Worm (Caenorhabditis elegans) whole organism, young adult: ENCODE results near the gene C46C2.7.

Experiments
- B0019.2 ChIP-seq: fragments of 200-800 bp; sonication (Bioruptor generic); conservative IDR thresholded peaks from 2 replicates; pipeline ENCODE4 v1.3.6; 2022; ENCODE audit warnings: missing genetic modification reagents, missing genetic modification characterization, missing compliant biosample characterization
- C17E4.6 ChIP-seq: fragments of 200-800 bp; sonication (Bioruptor generic); IDR thresholded peaks from 2 replicates; pipeline ENCODE4 v1.3.6; 2022; ENCODE audit warnings: missing genetic modification reagents, missing genetic modification characterization, missing compliant biosample characterization
- F22D6.2 ChIP-seq: sonication (generic microtip); optimal IDR thresholded peaks from 2 replicates; lab custom pipeline; 2016; ENCODE audit warnings: mild to moderate bottlenecking, missing genetic modification characterization, missing compliant biosample characterization
- T07F8.4 ChIP-seq: sonication (generic microtip); optimal IDR thresholded peaks from 2 replicates; lab custom pipeline; 2016; ENCODE audit warnings: mild to moderate bottlenecking, missing genetic modification characterization, moderate library complexity, missing compliant biosample characterization
- Y79H2A.3 ChIP-seq: fragments of 200-800 bp; sonication (Bioruptor generic); conservative IDR thresholded peaks from 2 replicates; pipeline ENCODE4 v1.3.6; 2022; ENCODE audit warnings: missing genetic modification reagents, missing genetic modification characterization, missing compliant biosample characterization
- ama-1 ChIP-seq, 3 experiments: fragments of 150-350 bp in 1 of 3; sonication (generic microtip) in 2 of 3; optimal IDR thresholded peaks; 2 replicates each; lab custom pipeline; 2014 to 2018; ENCODE audit warnings: missing biosample characterization in 2 of 3, missing genetic modification characterization in 2 of 3, missing genetic modification reagents in 2 of 3
- aptf-2 ChIP-seq: fragments of 200-800 bp; sonication (Bioruptor generic); conservative IDR thresholded peaks from 2 replicates; pipeline ENCODE4 v1.3.6; 2022; ENCODE audit warnings: missing genetic modification reagents, missing genetic modification characterization, missing compliant biosample characterization
- attf-3 ChIP-seq: fragments of 200-800 bp; sonication (Bioruptor generic); conservative IDR thresholded peaks from 2 replicates; pipeline ENCODE4 v1.3.6; 2022; ENCODE audit warnings: missing genetic modification reagents, missing genetic modification characterization, missing compliant biosample characterization
- attf-6 ChIP-seq: fragments of 200-800 bp; sonication (Bioruptor generic); IDR thresholded peaks from 2 replicates; pipeline ENCODE4 v1.3.6; 2022; ENCODE audit warnings: missing genetic modification reagents, missing genetic modification characterization, missing compliant biosample characterization
- bed-2 ChIP-seq: fragments of 200-800 bp; sonication (Bioruptor generic); IDR thresholded peaks from 2 replicates; pipeline ENCODE4 v1.3.6; 2022; ENCODE audit warnings: missing genetic modification reagents, missing genetic modification characterization, missing compliant biosample characterization
- ccch-3 ChIP-seq: fragments of 200-800 bp; sonication (Bioruptor generic); optimal IDR thresholded peaks from 2 replicates; lab custom pipeline; 2018; ENCODE audit warnings: mild to moderate bottlenecking, missing genetic modification characterization, missing compliant biosample characterization
- cebp-1 ChIP-seq, 2 experiments: fragments of 200-800 bp in 1 of 2; sonication (Bioruptor generic) in 1 of 2; sonication (generic microtip) in 1 of 2; IDR thresholded peaks in 1 of 2; optimal IDR thresholded peaks in 1 of 2; 2 replicates each; pipeline versions ENCODE4 v1.3.6 to Lab custom; 2017 to 2022; ENCODE audit warnings: missing compliant biosample characterization in 2 of 2, missing genetic modification characterization in 2 of 2, mild to moderate bottlenecking in 1 of 2, missing genetic modification reagents in 1 of 2, moderate library complexity in 1 of 2
- ceh-79 ChIP-seq: sonication (generic microtip); optimal IDR thresholded peaks from 2 replicates; lab custom pipeline; 2017; ENCODE audit warnings: mild to moderate bottlenecking, missing genetic modification characterization, missing compliant biosample characterization
- dox-1 ChIP-seq: fragments of 200-800 bp; sonication (Bioruptor generic); IDR thresholded peaks from 2 replicates; pipeline ENCODE4 v1.3.6; 2022; ENCODE audit warnings: missing genetic modification reagents, missing genetic modification characterization, missing compliant biosample characterization
- dpl-1 ChIP-seq: fragments of 150-350 bp; optimal IDR thresholded peaks from 2 replicates; lab custom pipeline; 2014; ENCODE audit warnings: missing biosample characterization, missing genetic modification reagents, missing genetic modification characterization
- egl-18 ChIP-seq: fragments of 200-800 bp; sonication (Bioruptor generic); IDR thresholded peaks from 2 replicates; pipeline ENCODE4 v1.3.6; 2022; ENCODE audit warnings: missing genetic modification reagents, missing genetic modification characterization, missing compliant biosample characterization
- egrh-3 ChIP-seq: fragments of 200-800 bp; sonication (Bioruptor generic); IDR thresholded peaks from 2 replicates; pipeline ENCODE4 v1.3.6; 2022; ENCODE audit warnings: missing genetic modification reagents, missing genetic modification characterization, missing compliant biosample characterization
- ekl-4 ChIP-seq: fragments of 200-800 bp; sonication (Bioruptor generic); IDR thresholded peaks from 2 replicates; pipeline ENCODE4 v1.3.6; 2022; ENCODE audit warnings: missing genetic modification reagents, missing genetic modification characterization, missing compliant biosample characterization
- hlh-12 ChIP-seq: sonication (generic microtip); optimal IDR thresholded peaks from 2 replicates; lab custom pipeline; 2016; ENCODE audit warnings: missing genetic modification characterization, missing compliant biosample characterization
- hlh-26 ChIP-seq: fragments of 200-800 bp; sonication (Bioruptor generic); conservative IDR thresholded peaks from 2 replicates; pipeline ENCODE4 v1.3.6; 2022; ENCODE audit warnings: missing genetic modification reagents, missing genetic modification characterization, missing compliant biosample characterization
- hmg-1.2 ChIP-seq: fragments of 200-800 bp; sonication (Bioruptor generic); IDR thresholded peaks from 2 replicates; pipeline ENCODE4 v1.3.6; 2022; ENCODE audit warnings: missing genetic modification reagents, missing genetic modification characterization, missing compliant biosample characterization
- hsf-1 ChIP-seq: fragments of 200-800 bp; sonication (Bioruptor generic); IDR thresholded peaks from 2 replicates; pipeline ENCODE4 v1.3.6; 2022; ENCODE audit warnings: missing genetic modification reagents, missing genetic modification characterization, missing compliant biosample characterization
- let-526 ChIP-seq: fragments of 200-800 bp; sonication (Bioruptor generic); IDR thresholded peaks from 2 replicates; pipeline ENCODE4 v1.3.6; 2022; ENCODE audit warnings: missing genetic modification reagents, missing genetic modification characterization, missing compliant biosample characterization
- lin-35 ChIP-seq, 3 experiments: fragments of 150-350 bp in 2 of 3; sonication (generic microtip) in 1 of 3; optimal IDR thresholded peaks; 2 replicates each; lab custom pipeline; 2014 to 2018; ENCODE audit warnings: missing biosample characterization in 3 of 3, missing genetic modification characterization in 3 of 3, missing genetic modification reagents in 3 of 3
- lin-54 ChIP-seq: fragments of 200-800 bp; sonication (Bioruptor generic); optimal IDR thresholded peaks from 2 replicates; lab custom pipeline; 2018; ENCODE audit warnings: mild to moderate bottlenecking, missing genetic modification characterization, missing compliant biosample characterization
- lir-1 ChIP-seq: fragments of 200-800 bp; sonication (Bioruptor generic); conservative IDR thresholded peaks from 2 replicates; pipeline ENCODE4 v1.3.6; 2022; ENCODE audit warnings: missing genetic modification reagents, missing genetic modification characterization, missing compliant biosample characterization
- madf-10 ChIP-seq: sonication (generic microtip); optimal IDR thresholded peaks from 2 replicates; lab custom pipeline; 2016; ENCODE audit warnings: mild to moderate bottlenecking, missing genetic modification characterization, missing compliant biosample characterization
- madf-3 ChIP-seq: fragments of 200-800 bp; sonication (Bioruptor generic); IDR thresholded peaks from 2 replicates; pipeline ENCODE4 v1.3.6; 2022; ENCODE audit warnings: missing genetic modification reagents, missing genetic modification characterization, missing compliant biosample characterization
- madf-8 ChIP-seq: fragments of 200-800 bp; sonication (Bioruptor generic); conservative IDR thresholded peaks from 2 replicates; pipeline ENCODE4 v1.3.6; 2022; ENCODE audit warnings: missing genetic modification reagents, missing genetic modification characterization, missing compliant biosample characterization
- mel-28 ChIP-seq: sonication (generic microtip); optimal IDR thresholded peaks from 2 replicates; lab custom pipeline; 2016; ENCODE audit warnings: borderline replicate concordance, mild to moderate bottlenecking, missing genetic modification characterization, missing compliant biosample characterization
- nfyb-1 ChIP-seq: fragments of 200-800 bp; sonication (Bioruptor generic); IDR thresholded peaks from 2 replicates; pipeline ENCODE4 v1.3.6; 2022; ENCODE audit warnings: missing genetic modification reagents, missing genetic modification characterization, missing compliant biosample characterization
- pha-4 ChIP-seq: fragments of 150-350 bp; sonication (generic microtip); optimal IDR thresholded peaks from 2 replicates; lab custom pipeline; 2014; ENCODE audit warnings: missing biosample characterization, missing genetic modification reagents, missing genetic modification characterization
- rcor-1 ChIP-seq: fragments of 200-800 bp; sonication (Bioruptor generic); IDR thresholded peaks from 2 replicates; pipeline ENCODE4 v1.3.6; 2022; ENCODE audit warnings: missing genetic modification reagents, missing genetic modification characterization, missing compliant biosample characterization
- rec-8 ChIP-seq, 2 experiments: sonication (generic microtip); optimal IDR thresholded peaks; 2 replicates each; lab custom pipeline; 2016; ENCODE audit warnings: mild to moderate bottlenecking in 2 of 2, missing genetic modification characterization in 2 of 2, missing genetic modification reagents in 2 of 2, missing genotype in 2 of 2, missing biosample characterization in 1 of 2, missing compliant biosample characterization in 1 of 2, moderate library complexity in 1 of 2
- rpc-1 ChIP-seq, 2 experiments: fragments of 150-350 bp in 1 of 2; sonication (generic microtip) in 1 of 2; optimal IDR thresholded peaks; 2 replicates each; lab custom pipeline; 2014 to 2018; ENCODE audit warnings: missing biosample characterization in 1 of 2, missing genetic modification characterization in 1 of 2, missing genetic modification reagents in 1 of 2, missing genotype in 1 of 2
- snpc-1.3 ChIP-seq: sonication (generic microtip); optimal IDR thresholded peaks from 2 replicates; lab custom pipeline; 2017; ENCODE audit warnings: missing genetic modification characterization, mild to moderate bottlenecking, missing compliant biosample characterization, antibody characterized with exemption, moderate library complexity, missing genotype, missing genetic modification reagents; ENCODE audit not compliant: insufficient read depth
- snpc-3.4 ChIP-seq: sonication (generic microtip); optimal IDR thresholded peaks from 2 replicates; lab custom pipeline; 2017; ENCODE audit warnings: missing genetic modification characterization, mild to moderate bottlenecking, missing compliant biosample characterization, antibody characterized with exemption, moderate library complexity, missing genotype, missing genetic modification reagents
- snpc-4 ChIP-seq, 5 experiments: fragments of 150-350 bp in 1 of 5; sonication (generic microtip) in 4 of 5; optimal IDR thresholded peaks; 2 replicates each; lab custom pipeline; 2014 to 2018; ENCODE audit warnings: missing genetic modification characterization in 5 of 5, missing biosample characterization in 3 of 5, antibody characterized with exemption in 2 of 5, mild to moderate bottlenecking in 2 of 5, missing compliant biosample characterization in 2 of 5, missing genotype in 2 of 5, moderate library complexity in 2 of 5, missing genetic modification reagents in 1 of 5
- sptf-2 ChIP-seq: fragments of 200-800 bp; sonication (Bioruptor generic); optimal IDR thresholded peaks from 2 replicates; lab custom pipeline; 2018; ENCODE audit warnings: mild to moderate bottlenecking, missing genetic modification characterization, missing compliant biosample characterization
- unc-62 ChIP-seq: fragments of 150-350 bp; optimal IDR thresholded peaks from 2 replicates; lab custom pipeline; 2014; ENCODE audit warnings: missing biosample characterization, missing genetic modification reagents, missing genetic modification characterization
- xnd-1 ChIP-seq: sonication (generic microtip); optimal IDR thresholded peaks from 2 replicates; lab custom pipeline; 2016; ENCODE audit warnings: missing genotype, missing genetic modification reagents, missing genetic modification characterization, missing compliant biosample characterization
- ztf-26 ChIP-seq: sonication (generic microtip); optimal IDR thresholded peaks from 2 replicates; lab custom pipeline; 2017; ENCODE audit warnings: missing genetic modification characterization, missing compliant biosample characterization

The C46C2.7 gene

ce11 chrIV:9194524-9194923 is at the start of gene C46C2.7:
C46C2.7 (plus strand) TSS chrIV:9194824.
- TF ChIP-seq hmg-1.2 (GFP tag; lab: Robert Waterston, UW), result peak; percentile 86

- TF ChIP-seq T07F8.4 (tag; lab: Kevin White, UChicago), result no peak
- no peak for TF ChIP-seq hlh-12 (tag; lab: Kevin White, UChicago)
- TF ChIP-seq let-526 (GFP tag; lab: Robert Waterston, UW), result no peak
- no peak for TF ChIP-seq xnd-1 (tag; lab: Kevin White, UChicago)
- no peak for TF ChIP-seq lir-1
- no peak for TF ChIP-seq madf-8 (GFP tag; lab: Robert Waterston, UW)
- TF ChIP-seq rcor-1 (GFP tag; lab: Robert Waterston, UW), result no peak
- no peak for TF ChIP-seq Y79H2A.3 (GFP tag; lab: Robert Waterston, UW)
- no peak for TF ChIP-seq F22D6.2
- TF ChIP-seq egl-18 (GFP tag; lab: Robert Waterston, UW), result no peak
- no peak for TF ChIP-seq ceh-79
- TF ChIP-seq snpc-4 (GFP tag; optimal IDR thresholded peaks at IDR 0.05; lab: Kevin White, UChicago), result no peak
- TF ChIP-seq snpc-4 (tag; optimal IDR thresholded peaks at IDR 0.05; lab: Kevin White, UChicago), result no peak
- TF ChIP-seq C17E4.6 (GFP tag; lab: Robert Waterston, UW), result no peak
- TF ChIP-seq, all 124 proteins: peak for 0
Measured at ce11 chrIV:9146111-9146510, 48.5 kb upstream of the C46C2.7 start, which contains the start of gene daf-10. daf-10 (minus strand) TSS chrIV:9146211.

ce11 chrIV:9146819-9147518 is 47.7 kb upstream of the C46C2.7 start, which contains the start of the genes rpb-12 and aly-2:
rpb-12 (minus strand) TSS chrIV:9146869.
aly-2 (plus strand) TSS chrIV:9147468.
- TF ChIP-seq bed-2 (GFP tag; lab: Robert Waterston, UW) (no peak), lin-35 (GFP tag; optimal IDR thresholded peaks at IDR 0.05; lab: Kevin White, UChicago) (peak in 1 of 3 experiments; percentile 66), unc-62 (GFP tag; lab: Kevin White, UChicago) (no peak), sptf-2 (GFP tag; lab: Kevin White, UChicago) (no peak), rpc-1 (optimal IDR thresholded peaks at IDR 0.05; lab: Kevin White, UChicago) (no peak), rpc-1 (tag; optimal IDR thresholded peaks at IDR 0.05; lab: Kevin White, UChicago) (no peak), B0019.2 (GFP tag; lab: Robert Waterston, UW) (peak; percentile 78), cebp-1 (GFP tag; IDR thresholded peaks at IDR 0.05; lab: Robert Waterston, UW) (peak; percentile 82), cebp-1 (tag; optimal IDR thresholded peaks at IDR 0.05; lab: Kevin White, UChicago) (peak; percentile 93), ztf-26 (tag; lab: Kevin White, UChicago) (no peak), ama-1 (optimal IDR thresholded peaks at IDR 0.05; lab: Kevin White, UChicago) (no peak), ama-1 (GFP tag; optimal IDR thresholded peaks at IDR 0.05; lab: Kevin White, UChicago) (no peak), nfyb-1 (GFP tag; lab: Robert Waterston, UW) (no peak), C17E4.6 (GFP tag; lab: Robert Waterston, UW) (peak; percentile 50; the same call in 1 of the 2 replicates), madf-3 (GFP tag; lab: Robert Waterston, UW) (0 out of 2 replicates have a peak, but pooled peaks have one; percentile 24), snpc-3.4 (tag; lab: Kevin White, UChicago) (peak; percentile 91), dpl-1 (GFP tag; lab: Kevin White, UChicago) (peak; percentile 88), hsf-1 (GFP tag; lab: Robert Waterston, UW) (peak; percentile 82), rec-8 (tag; optimal IDR thresholded peaks at IDR 0.05; lab: Kevin White, UChicago) (no peak), attf-3 (GFP tag; lab: Robert Waterston, UW) (peak; percentile 100), dox-1 (GFP tag; lab: Robert Waterston, UW) (peak; percentile 92), ekl-4 (GFP tag; lab: Robert Waterston, UW) (peak; percentile 67; the same call in 1 of the 2 replicates), madf-10 (tag; lab: Kevin White, UChicago) (no peak), mel-28 (no peak), snpc-1.3 (peak; percentile 50), egrh-3 (GFP tag; lab: Robert Waterston, UW) (no peak), lin-54 (peak; percentile 81), ccch-3 (GFP tag; lab: Kevin White, UChicago) (no peak), pha-4 (no peak), aptf-2 (GFP tag; lab: Robert Waterston, UW) (no peak), attf-6 (peak; percentile 83), hlh-26 (GFP tag; lab: Robert Waterston, UW) (no peak)
